Worm (Caenorhabditis elegans) whole organism, midembryonic: ENCODE results near the gene B0454.8.
"Not testable (repeated sequence)": the region's sequence is repeated elsewhere in the genome, so short reads cannot be mapped to it uniquely, and the experiment has no call there.

ENCODE experiments used
- T22C8.4 ChIP-seq: fragments of 200-800 bp; sonication (Bioruptor generic); IDR thresholded peaks from 2 replicates; pipeline ENCODE4 v1.3.6; 2022; ENCODE audit warnings: missing genetic modification characterization, missing compliant biosample characterization
- cog-1 ChIP-seq: sonication (generic microtip); optimal IDR thresholded peaks from 2 replicates; lab custom pipeline; 2016; ENCODE audit warnings: missing genetic modification characterization, missing compliant biosample characterization
- flt-1 ChIP-seq: fragments of 200-800 bp; sonication (Bioruptor generic); IDR thresholded peaks from 2 replicates; pipeline ENCODE4 v1.3.6; 2022; ENCODE audit warnings: missing genetic modification characterization, missing compliant biosample characterization
- klf-2 ChIP-seq: fragments of 200-800 bp; sonication (Bioruptor generic); conservative IDR thresholded peaks from 2 replicates; pipeline ENCODE4 v1.3.6; 2022; ENCODE audit warnings: missing genetic modification reagents, missing genetic modification characterization, missing compliant biosample characterization
- med-1 ChIP-seq: sonication (generic microtip); optimal IDR thresholded peaks from 2 replicates; lab custom pipeline; 2017; ENCODE audit warnings: missing genetic modification characterization, mild to moderate bottlenecking, missing compliant biosample characterization, antibody characterized with exemption, missing genetic modification reagents; ENCODE audit not compliant: insufficient read depth
- ref-1 ChIP-seq: fragments of 200-800 bp; sonication (Bioruptor generic); conservative IDR thresholded peaks from 2 replicates; pipeline ENCODE4 v1.3.6; 2022; ENCODE audit warnings: missing genetic modification reagents, missing genetic modification characterization, missing compliant biosample characterization
- tab-1 ChIP-seq: fragments of 200-800 bp; sonication (Bioruptor generic); IDR thresholded peaks from 2 replicates; pipeline ENCODE4 v1.3.6; 2022; ENCODE audit warnings: missing genetic modification characterization, missing compliant biosample characterization
- ztf-23 ChIP-seq: fragments of 200-800 bp; sonication (Bioruptor generic); IDR thresholded peaks from 2 replicates; pipeline ENCODE4 v1.3.6; 2022; ENCODE audit warnings: missing genetic modification reagents, missing genetic modification characterization, missing compliant biosample characterization
- ztf-29 ChIP-seq: fragments of 200-800 bp; sonication (Bioruptor generic); IDR thresholded peaks from 2 replicates; pipeline ENCODE4 v1.3.6; 2022; ENCODE audit warnings: missing genetic modification reagents, missing genetic modification characterization, missing compliant biosample characterization

B0454.8 gene

ce11 chrII:3038453-3038909 is 4.8 kb downstream of the B0454.8 start, which contains the start of the genes B0454.26 and B0454.5:
Gene B0454.26 (minus strand): TSS chrII:3038553.
Gene B0454.5 (plus strand): TSS chrII:3038859.
- TF ChIP-seq tab-1 (no peak), ztf-23 (GFP tag; lab: Robert Waterston, UW) (no peak), klf-2 (GFP tag; lab: Robert Waterston, UW) (no peak), cog-1 (tag; lab: Kevin White, UChicago) (no peak), T22C8.4 (GFP tag; lab: Robert Waterston, UW) (no peak), ztf-29 (GFP tag; lab: Robert Waterston, UW) (no peak), flt-1 (no peak), med-1 (GFP tag; lab: Kevin White, UChicago) (no peak), ref-1 (GFP tag; lab: Robert Waterston, UW) (no peak)

- TF ChIP-seq tab-1, result no peak
- no peak for TF ChIP-seq med-1 (GFP tag; lab: Kevin White, UChicago)
- no peak for TF ChIP-seq flt-1
Measured at ce11 chrII:3036344-3036743, 6.9 kb downstream of the B0454.8 start.

ce11 chrII:3034914-3035313 is 8.3 kb downstream of the B0454.8 start:
- TF ChIP-seq ref-1 (GFP tag; lab: Robert Waterston, UW) (no peak), T22C8.4 (GFP tag; lab: Robert Waterston, UW) (0 out of 2 replicates have a peak, but pooled peaks have one; percentile 30)

DNA sequence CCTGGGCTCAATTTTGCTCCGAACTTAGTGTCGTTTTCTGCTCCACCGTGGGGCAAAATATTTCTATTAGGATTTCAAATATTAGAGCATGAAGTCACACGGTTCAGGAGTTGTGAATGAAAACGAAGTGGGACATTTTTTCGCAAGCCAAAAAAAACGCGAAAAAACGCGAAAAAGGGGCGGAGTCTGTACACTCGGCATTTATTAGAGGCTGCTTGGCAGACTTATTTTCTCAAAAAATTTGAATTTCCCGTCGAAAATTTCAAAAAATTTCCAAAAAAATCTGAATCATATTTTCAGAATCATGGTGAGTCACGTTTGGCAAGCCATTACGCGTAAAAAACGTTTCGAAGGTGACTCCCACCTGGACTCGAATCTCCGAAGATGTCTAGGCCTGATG is 10.8 kb downstream of the B0454.8 start, which contains the start of gene B0454.6:
Gene B0454.6, plus strand, starts transcription at position 301 of the 400 bp plus-strand sequence.
- not testable (repeated sequence) for TF ChIP-seq T22C8.4, ztf-29, ztf-23 (GFP tag; lab: Robert Waterston, UW)

- TF ChIP-seq tab-1 (no peak), flt-1 (no peak), cog-1 (tag; lab: Kevin White, UChicago) (no peak), T22C8.4 (GFP tag; lab: Robert Waterston, UW) (no peak), med-1 (GFP tag; lab: Kevin White, UChicago) (no peak), ztf-23 (GFP tag; lab: Robert Waterston, UW) (no peak)
Measured at ce11 chrII:3030416-3030815, 12.8 kb downstream of the B0454.8 start.

DNA sequence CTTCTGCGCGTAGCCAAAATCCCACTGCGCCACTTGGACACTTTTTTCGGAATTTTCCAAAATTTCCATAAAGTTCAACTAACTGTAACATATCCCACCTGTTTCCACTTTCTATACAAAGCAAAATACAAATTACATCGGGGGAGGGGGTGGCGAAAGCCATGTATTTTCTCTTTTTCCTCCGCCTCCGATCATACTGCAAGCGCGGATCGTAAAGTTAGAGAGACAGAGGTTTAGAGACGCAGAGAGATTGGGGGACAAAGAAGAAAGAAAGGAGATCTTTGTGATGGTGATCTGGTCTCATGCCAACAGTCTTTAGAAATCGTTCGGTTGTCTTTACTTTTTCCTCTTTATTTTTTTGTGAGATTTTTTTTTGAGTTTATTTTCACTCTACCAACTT is 15.0 kb downstream of the B0454.8 start:
- TF ChIP-seq cog-1 (tag; lab: Kevin White, UChicago) (no peak), T22C8.4 (GFP tag; lab: Robert Waterston, UW) (no peak), ztf-29 (GFP tag; lab: Robert Waterston, UW) (no peak), klf-2 (GFP tag; lab: Robert Waterston, UW) (no peak), flt-1 (no peak), tab-1 (no peak), ztf-23 (GFP tag; lab: Robert Waterston, UW) (no peak), ref-1 (GFP tag; lab: Robert Waterston, UW) (no peak)

DNA sequence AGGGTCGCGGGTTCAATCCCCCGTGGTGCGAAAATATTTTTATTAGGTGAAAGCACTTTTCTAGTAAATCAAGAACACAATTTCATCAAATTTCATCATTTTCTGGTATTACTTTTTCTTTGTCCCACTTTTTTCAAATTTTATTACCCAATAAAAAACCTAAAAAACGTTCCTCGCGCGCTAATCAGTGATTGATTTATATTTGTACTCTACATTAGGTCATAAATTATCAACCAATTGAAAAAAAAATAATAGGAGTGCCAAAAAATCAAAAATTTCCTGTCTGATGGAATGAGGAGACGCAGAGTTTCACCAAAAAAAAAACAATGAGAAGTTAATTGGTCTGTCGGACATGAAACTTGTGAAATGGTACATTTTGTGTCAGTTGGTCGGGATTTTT is 18.6 kb downstream of the B0454.8 start:
- TF ChIP-seq med-1 (GFP tag; lab: Kevin White, UChicago), result no peak
- no peak for TF ChIP-seq ref-1 (GFP tag; lab: Robert Waterston, UW)
- no peak for TF ChIP-seq ztf-29 (GFP tag; lab: Robert Waterston, UW)
- TF ChIP-seq klf-2 (GFP tag; lab: Robert Waterston, UW), result no peak
- no peak for TF ChIP-seq cog-1 (tag; lab: Kevin White, UChicago)
- TF ChIP-seq T22C8.4 (GFP tag; lab: Robert Waterston, UW), result no peak
- no peak for TF ChIP-seq tab-1
- no peak for TF ChIP-seq ztf-23 (GFP tag; lab: Robert Waterston, UW)
- TF ChIP-seq flt-1, result no peak

DNA sequence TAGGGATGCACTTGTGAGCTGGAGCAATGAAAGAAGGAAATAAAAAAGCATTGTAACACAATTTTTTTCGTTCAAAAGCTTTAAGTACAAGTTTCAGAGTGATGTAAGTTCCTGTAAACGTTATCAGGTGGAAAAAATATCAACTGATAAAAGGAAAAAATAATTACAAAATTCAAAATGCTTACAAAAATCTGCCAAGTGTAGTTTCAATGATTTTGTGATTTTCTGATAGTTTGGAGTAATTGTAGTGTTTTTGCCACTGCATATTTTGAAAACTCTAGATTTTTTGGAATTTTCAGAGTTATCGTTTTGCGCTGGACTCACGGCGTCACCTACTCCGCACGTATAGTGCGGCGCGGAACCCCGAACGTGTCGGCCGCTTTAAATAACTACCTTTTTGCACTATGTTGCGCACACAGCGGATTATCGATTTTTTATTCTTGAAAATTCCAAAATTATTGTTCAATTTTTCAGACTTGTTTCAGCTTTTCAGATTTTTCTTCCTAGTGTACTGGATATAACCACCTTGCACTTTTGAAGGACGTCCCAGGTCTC is 19.8 kb downstream of the B0454.8 start, which contains the start of gene clec-2:
Gene clec-2, minus strand, starts transcription at position 51 of the 555 bp plus-strand sequence.
- TF ChIP-seq cog-1 (tag; lab: Kevin White, UChicago) (no peak), ztf-29 (GFP tag; lab: Robert Waterston, UW) (no peak), med-1 (GFP tag; lab: Kevin White, UChicago) (no peak), T22C8.4 (GFP tag; lab: Robert Waterston, UW) (no peak), ref-1 (GFP tag; lab: Robert Waterston, UW) (no peak), flt-1 (no peak), klf-2 (GFP tag; lab: Robert Waterston, UW) (no peak), ztf-23 (GFP tag; lab: Robert Waterston, UW) (no peak), tab-1 (no peak)

DNA sequence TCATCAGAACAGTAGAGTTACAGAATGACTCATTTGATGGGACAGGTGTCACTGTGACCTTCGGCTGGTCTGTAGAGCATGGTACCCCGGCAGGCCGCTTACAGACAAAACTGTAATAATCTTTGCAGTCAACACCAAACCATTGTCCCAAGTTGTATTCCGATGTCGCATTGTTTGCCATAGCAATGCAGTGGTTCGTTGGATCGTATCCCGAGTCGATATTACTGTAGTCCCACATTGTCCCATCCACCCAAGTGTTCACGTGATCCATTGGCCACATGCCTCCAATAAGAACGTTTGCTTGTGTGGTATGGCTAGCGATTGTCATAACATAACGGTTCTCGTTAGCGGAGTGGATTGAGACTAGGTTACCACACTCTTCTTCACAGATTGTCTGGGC is 22.4 kb downstream of the B0454.8 start:
- no peak for TF ChIP-seq ref-1 (GFP tag; lab: Robert Waterston, UW)
- no peak for TF ChIP-seq cog-1 (tag; lab: Kevin White, UChicago)
- TF ChIP-seq flt-1, result no peak
- TF ChIP-seq ztf-23 (GFP tag; lab: Robert Waterston, UW), result no peak
- TF ChIP-seq med-1 (GFP tag; lab: Kevin White, UChicago), result no peak

- TF ChIP-seq ref-1 (GFP tag; lab: Robert Waterston, UW), result no peak
- TF ChIP-seq flt-1, result no peak
- no peak for TF ChIP-seq cog-1 (tag; lab: Kevin White, UChicago)
- no peak for TF ChIP-seq tab-1
- TF ChIP-seq T22C8.4 (GFP tag; lab: Robert Waterston, UW), result no peak
- no peak for TF ChIP-seq ztf-29 (GFP tag; lab: Robert Waterston, UW)
- TF ChIP-seq klf-2 (GFP tag; lab: Robert Waterston, UW), result no peak
- TF ChIP-seq ztf-23 (GFP tag; lab: Robert Waterston, UW), result no peak
- TF ChIP-seq med-1 (GFP tag; lab: Kevin White, UChicago), result no peak
Measured at ce11 chrII:3019807-3020206, 23.5 kb downstream of the B0454.8 start, which contains the start of gene clec-3. Gene clec-3 (minus strand): TSS chrII:3019907.
